Fruit fly (Drosophila melanogaster): ENCODE results near the gene mthl10.

Gene mthl10

DNA sequence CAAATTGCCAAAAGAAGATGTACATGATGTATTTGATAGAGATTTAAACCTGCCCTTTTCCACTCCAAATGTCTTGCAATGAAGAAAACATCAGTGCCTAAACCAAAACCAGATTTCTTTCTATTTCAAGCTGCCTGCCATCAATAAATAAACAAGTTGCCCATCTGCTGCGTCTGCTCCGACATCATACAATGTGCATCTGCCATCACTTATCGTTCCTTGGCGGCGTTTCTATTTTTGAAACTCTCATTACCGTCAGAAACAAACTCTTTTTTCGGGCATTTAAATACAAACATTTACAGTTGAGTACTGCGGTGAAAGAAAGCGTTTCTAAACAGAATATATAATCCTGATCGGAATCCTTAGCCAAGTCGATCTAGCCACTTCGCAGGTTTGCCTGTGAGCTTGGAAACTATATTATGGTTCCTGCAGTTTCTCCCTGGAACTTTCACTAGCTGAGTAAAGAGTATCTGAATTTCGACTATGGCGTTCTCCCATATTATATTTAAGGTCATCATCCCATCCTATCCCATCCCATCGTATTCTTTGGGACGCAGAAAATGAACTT lies 47.8 kb downstream of the mthl10 start (continued):
- TF ChIP-seq Ets96B (tag; optimal IDR thresholded peaks at IDR 0.05) (no peak), CG15336 (GFP tag; IDR thresholded peaks at IDR 0.05) (0 out of 2 replicates have a peak, but pooled peaks have one; percentile 8), Sox14 (GFP tag; optimal IDR thresholded peaks at IDR 0.05) (no peak), Met (GFP tag; optimal IDR thresholded peaks at IDR 0.05) (no peak), net (GFP tag; optimal IDR thresholded peaks at IDR 0.05) (no peak), Eip78C (GFP tag) (peak; percentile 61), CG8632 (GFP tag; optimal IDR thresholded peaks at IDR 0.05) (no peak), Blimp-1 (GFP tag; optimal IDR thresholded peaks at IDR 0.05) (no peak), Hr4 (GFP tag; optimal IDR thresholded peaks at IDR 0.05) (no peak), svp (GFP tag) (no peak), CG6163 (GFP tag; IDR thresholded peaks at IDR 0.05) (no peak)

DNA sequence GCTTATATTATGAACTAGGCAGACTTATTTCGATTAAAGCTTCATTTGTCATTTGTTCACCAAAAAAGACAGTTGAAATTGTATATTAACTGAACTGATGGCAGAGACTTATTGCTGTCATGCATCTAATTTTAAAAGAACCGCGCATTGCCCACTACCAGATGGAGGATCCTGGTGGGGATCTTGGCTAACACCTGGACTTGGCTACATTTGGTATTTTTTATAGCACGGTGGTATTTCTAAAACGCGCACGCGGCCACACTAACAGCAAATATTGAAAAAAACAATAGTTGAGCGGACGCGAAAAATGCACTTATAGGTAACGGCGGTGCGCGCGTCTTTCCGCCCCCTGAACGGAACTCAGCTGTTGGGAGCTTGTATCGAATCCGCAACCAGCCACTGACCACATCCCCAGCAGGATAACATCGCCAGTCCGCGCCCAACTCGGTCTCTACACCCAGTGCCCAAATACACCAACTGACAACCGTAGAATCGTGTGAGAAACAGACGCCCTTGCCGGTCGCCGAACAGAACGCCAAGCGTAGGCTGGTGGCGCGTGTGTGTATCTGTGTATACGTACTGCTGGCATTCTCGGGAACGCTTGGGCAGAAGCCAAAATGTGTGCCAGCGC lies 50.5 kb downstream of the mthl10 start:
- peak; percentile 100 for TF ChIP-seq fkh (GFP tag; optimal IDR thresholded peaks at IDR 0.05)
- TF ChIP-seq CG6854 (GFP tag; optimal IDR thresholded peaks at IDR 0.05), result peak; percentile 38
- peak; percentile 11 for TF ChIP-seq CG3032 (tag; optimal IDR thresholded peaks at IDR 0.05)
- TF ChIP-seq svp (GFP tag), result peak; percentile 31
- no peak for TF ChIP-seq CG8319 (GFP tag; optimal IDR thresholded peaks at IDR 0.05)
- peak; percentile 55 for TF ChIP-seq CG1621 (tag; optimal IDR thresholded peaks at IDR 0.05)
- peak; percentile 52 for TF ChIP-seq vri (GFP tag; optimal IDR thresholded peaks at IDR 0.05)
- 0 out of 3 replicates have a peak, but pooled peaks have one; percentile 35 for TF ChIP-seq CG6163 (GFP tag; IDR thresholded peaks at IDR 0.05)
- peak in 1 of 2 experiments; percentile 26 for TF ChIP-seq ss (GFP tag; optimal IDR thresholded peaks at IDR 0.05)
- TF ChIP-seq dsx (GFP tag; optimal IDR thresholded peaks at IDR 0.05; ENCODE audit: poor library complexity, severe bottlenecking), result peak; percentile 24
- TF ChIP-seq CG6808 (GFP tag; optimal IDR thresholded peaks at IDR 0.05), result no peak
- no peak for TF ChIP-seq eg (GFP tag; IDR thresholded peaks at IDR 0.05)
- peak; percentile 11; the same call in 1 of the 2 replicates for TF ChIP-seq CG15336 (GFP tag; IDR thresholded peaks at IDR 0.05)
- TF ChIP-seq esn (GFP tag; optimal IDR thresholded peaks at IDR 0.05), result peak; percentile 15

DNA sequence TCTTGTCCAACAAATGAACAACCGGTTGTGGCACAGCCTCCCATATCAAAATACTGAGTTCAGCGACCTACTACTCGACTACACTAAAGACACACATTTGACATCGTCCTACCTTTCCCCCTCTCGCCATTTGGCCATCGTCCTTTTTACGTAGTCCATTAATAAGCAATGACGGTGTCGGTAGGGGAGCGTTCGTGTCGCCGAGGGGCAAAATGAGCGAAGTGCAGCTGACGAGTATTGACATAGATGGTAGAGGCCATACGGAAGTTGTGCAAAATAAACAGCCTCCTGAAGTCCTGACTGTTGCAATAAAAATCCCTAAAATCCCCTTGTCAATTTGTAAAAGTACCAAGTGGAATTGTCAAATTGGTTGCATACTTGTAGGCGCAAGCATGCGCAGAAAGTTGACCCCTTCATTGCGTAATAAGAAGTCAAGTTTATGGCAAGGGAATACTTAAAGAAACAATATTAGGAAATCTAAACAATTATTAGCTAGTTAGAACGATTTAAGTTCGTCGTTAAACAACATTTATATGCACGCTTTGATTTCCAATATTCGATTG lies 51.1 kb downstream of the mthl10 start:
- TF ChIP-seq Eip78C (GFP tag) (peak; percentile 39), lz (GFP tag; optimal IDR thresholded peaks at IDR 0.05) (no peak), CG4318 (GFP tag; optimal IDR thresholded peaks at IDR 0.05) (no peak), Blimp-1 (GFP tag; optimal IDR thresholded peaks at IDR 0.05) (no peak), fd85E (GFP tag; optimal IDR thresholded peaks at IDR 0.05) (no peak), CG16779 (tag; optimal IDR thresholded peaks at IDR 0.05) (no peak), CG32006 (GFP tag; optimal IDR thresholded peaks at IDR 0.05) (no peak), CG8632 (GFP tag; optimal IDR thresholded peaks at IDR 0.05) (no peak), dac (GFP tag; optimal IDR thresholded peaks at IDR 0.05) (no peak), Sox102F (GFP tag; optimal IDR thresholded peaks at IDR 0.05) (no peak), CG6792 (GFP tag; optimal IDR thresholded peaks at IDR 0.05) (no peak), svp (GFP tag) (peak; percentile 98), CG6163 (GFP tag; IDR thresholded peaks at IDR 0.05) (no peak), OdsH (GFP tag; optimal IDR thresholded peaks at IDR 0.05) (no peak), CG11762 (GFP tag; optimal IDR thresholded peaks at IDR 0.05; ENCODE audit: insufficient read depth) (no peak), achi (GFP tag; optimal IDR thresholded peaks at IDR 0.05) (no peak), CG7368 (GFP tag; optimal IDR thresholded peaks at IDR 0.05) (no peak), CG34406 (GFP tag; optimal IDR thresholded peaks at IDR 0.05) (no peak), vri (GFP tag; optimal IDR thresholded peaks at IDR 0.05) (peak; percentile 97), spab (GFP tag; optimal IDR thresholded peaks at IDR 0.05) (no peak), acj6 (GFP tag; optimal IDR thresholded peaks at IDR 0.05) (no peak), Hr4 (GFP tag; optimal IDR thresholded peaks at IDR 0.05) (no peak)
